Fruit fly (Drosophila melanogaster) whole organism, wandering third instar larva: ENCODE measurements around the gene Spc105R.
A peak's percentile ranks its signal among the peaks of the same experiment; 100 is the strongest.

Source experiments
- Abd-B ChIP-seq: fragments of >200 bp; optimal IDR thresholded peaks from 2 replicates; lab custom pipeline; 2017; ENCODE audit warnings: missing biosample characterization, missing genetic modification characterization
- CG32264 ChIP-seq: fragments of 200-800 bp; sonication (Bioruptor generic); optimal IDR thresholded peaks from 2 replicates; lab custom pipeline; 2016; ENCODE audit warnings: missing biosample characterization, missing genetic modification characterization
- CG9705 ChIP-seq: fragments of 200-800 bp; sonication (Bioruptor generic); optimal IDR thresholded peaks from 2 replicates; lab custom pipeline; 2018; ENCODE audit warnings: missing biosample characterization, mild to moderate bottlenecking, missing genetic modification characterization
- CrebA ChIP-seq: fragments of 200-800 bp; sonication (Bioruptor generic); optimal IDR thresholded peaks from 2 replicates; lab custom pipeline; 2016; ENCODE audit warnings: missing biosample characterization, mild to moderate bottlenecking, missing genetic modification characterization, borderline replicate concordance
- Dif ChIP-seq: fragments of 200-275, 200-300 bp; sonication (Bioruptor generic); optimal IDR thresholded peaks from 2 replicates; lab custom pipeline; 2018; ENCODE audit warnings: missing biosample characterization, missing genetic modification characterization; ENCODE audit not compliant: partially characterized antibody
- GATAd ChIP-seq: sonication (Bioruptor generic); optimal IDR thresholded peaks from 2 replicates; lab custom pipeline; 2016; ENCODE audit warnings: missing biosample characterization, missing genetic modification characterization
- HLH106 ChIP-seq: fragments of 200-800 bp; optimal IDR thresholded peaks from 3 replicates; lab custom pipeline; 2019; ENCODE audit warnings: missing biosample characterization, mild to moderate bottlenecking, missing genetic modification characterization, moderate library complexity
- Hnf4 ChIP-seq: fragments of 200-800 bp; sonication (Bioruptor generic); optimal IDR thresholded peaks from 2 replicates; lab custom pipeline; 2016; ENCODE audit warnings: missing biosample characterization, mild to moderate bottlenecking, missing genetic modification characterization
- Hr83 ChIP-seq: fragments of 200-300 bp; sonication (Bioruptor generic); optimal IDR thresholded peaks from 2 replicates; lab custom pipeline; 2016; ENCODE audit warnings: missing biosample characterization, mild to moderate bottlenecking, missing genetic modification characterization, moderate library complexity; ENCODE audit not compliant: poor library complexity, severe bottlenecking
- Jra ChIP-seq: sonication (Bioruptor generic); optimal IDR thresholded peaks from 2 replicates; lab custom pipeline; 2016; ENCODE audit warnings: missing biosample characterization, missing genetic modification characterization
- Mio ChIP-seq: sonication (Bioruptor generic); optimal IDR thresholded peaks from 2 replicates; lab custom pipeline; 2016; ENCODE audit warnings: missing biosample characterization, missing genetic modification characterization
- Myc ChIP-seq: fragments of >200 bp; optimal IDR thresholded peaks from 2 replicates; lab custom pipeline; 2017
- N ChIP-seq: fragments of >200 bp; optimal IDR thresholded peaks from 2 replicates; lab custom pipeline; 2018; ENCODE audit warnings: missing biosample characterization, missing external identifiers, missing genetic modification characterization
- OdsH ChIP-seq: fragments of 200-800 bp; sonication (Bioruptor generic); optimal IDR thresholded peaks from 2 replicates; lab custom pipeline; 2016; ENCODE audit warnings: missing biosample characterization, mild to moderate bottlenecking, missing genetic modification characterization
- Rel ChIP-seq, 2 experiments: fragments of 200-800 bp; sonication (Bioruptor generic) in 1 of 2; optimal IDR thresholded peaks; 2 replicates in 1 of 2; 3 replicates in 1 of 2; lab custom pipeline; 2016 to 2019; ENCODE audit warnings: mild to moderate bottlenecking in 2 of 2, missing biosample characterization in 2 of 2, missing genetic modification characterization in 2 of 2, moderate library complexity in 1 of 2
- Sp1 ChIP-seq: fragments of 200-800 bp; sonication (Bioruptor generic); optimal IDR thresholded peaks from 3 replicates; lab custom pipeline; 2019; ENCODE audit warnings: missing biosample characterization, mild to moderate bottlenecking, missing genetic modification characterization, moderate library complexity
- Vsx2 ChIP-seq: fragments of 200-300, 225-300 bp; sonication (Bioruptor generic); optimal IDR thresholded peaks from 2 replicates; lab custom pipeline; 2018; ENCODE audit warnings: missing biosample characterization, missing genetic modification characterization; ENCODE audit not compliant: partially characterized antibody
- br ChIP-seq: fragments of 200-800 bp; sonication (Bioruptor generic); optimal IDR thresholded peaks from 2 replicates; lab custom pipeline; 2016; ENCODE audit warnings: missing biosample characterization, missing genetic modification characterization
- brk ChIP-seq: fragments of 200-800 bp; sonication (Bioruptor generic); optimal IDR thresholded peaks from 2 replicates; lab custom pipeline; 2016; ENCODE audit warnings: missing biosample characterization, mild to moderate bottlenecking, missing genetic modification characterization
- dl ChIP-seq, 2 experiments: fragments of 175-275, 200-275 bp in 1 of 2; fragments of 200-275 bp in 1 of 2; sonication (Bioruptor generic); optimal IDR thresholded peaks; lab custom pipeline; 2018; ENCODE audit warnings: mild to moderate bottlenecking in 2 of 2, missing biosample characterization in 2 of 2, missing genetic modification characterization in 2 of 2, moderate library complexity in 2 of 2; ENCODE audit not compliant: partially characterized antibody in 2 of 2, insufficient read depth in 1 of 2
- dmrt93B ChIP-seq: fragments of 200-800 bp; sonication (Bioruptor generic); optimal IDR thresholded peaks from 2 replicates; lab custom pipeline; 2018; ENCODE audit warnings: missing biosample characterization, mild to moderate bottlenecking, missing genetic modification characterization
- dsf ChIP-seq: sonication (Bioruptor generic); optimal IDR thresholded peaks from 2 replicates; lab custom pipeline; 2016; ENCODE audit warnings: missing biosample characterization, missing genetic modification characterization, borderline replicate concordance
- ey ChIP-seq: fragments of 200-800 bp; sonication (Bioruptor generic); optimal IDR thresholded peaks from 2 replicates; lab custom pipeline; 2016; ENCODE audit warnings: missing biosample characterization, missing genetic modification characterization
- foxo ChIP-seq, 2 experiments: fragments of 200-800 bp; sonication (Bioruptor generic); optimal IDR thresholded peaks; 2 replicates in 1 of 2; 3 replicates in 1 of 2; lab custom pipeline; 2016 to 2017; ENCODE audit warnings: missing biosample characterization in 2 of 2, missing genetic modification characterization in 2 of 2
- fru ChIP-seq: fragments of 200-800 bp; sonication (Bioruptor generic); optimal IDR thresholded peaks from 3 replicates; lab custom pipeline; 2016; ENCODE audit warnings: missing biosample characterization, mild to moderate bottlenecking, missing genetic modification characterization
- h ChIP-seq: fragments of 200-800 bp; sonication (Bioruptor generic); optimal IDR thresholded peaks from 3 replicates; lab custom pipeline; 2016; ENCODE audit warnings: missing biosample characterization, mild to moderate bottlenecking, missing genetic modification characterization
- jim ChIP-seq: fragments of 175-275, 200-325 bp; sonication (Bioruptor generic); optimal IDR thresholded peaks from 2 replicates; lab custom pipeline; 2016; ENCODE audit warnings: missing biosample characterization, mild to moderate bottlenecking, missing genetic modification characterization
- pan ChIP-seq: fragments of >200 bp; optimal IDR thresholded peaks from 2 replicates; lab custom pipeline; 2017
- psq ChIP-seq: fragments of 200-800 bp; sonication (Bioruptor generic); optimal IDR thresholded peaks from 3 replicates; lab custom pipeline; 2017; ENCODE audit warnings: missing biosample characterization, mild to moderate bottlenecking, missing genetic modification characterization, moderate library complexity
- rgr ChIP-seq: fragments of 200-800 bp; sonication (Bioruptor generic); optimal IDR thresholded peaks from 3 replicates; lab custom pipeline; 2016; ENCODE audit warnings: missing biosample characterization, mild to moderate bottlenecking, missing genetic modification characterization
- sage ChIP-seq: fragments of 200-800 bp; sonication (Bioruptor generic); optimal IDR thresholded peaks from 2 replicates; lab custom pipeline; 2016; ENCODE audit warnings: missing biosample characterization, mild to moderate bottlenecking, missing genetic modification characterization
- sv ChIP-seq: fragments of 200-800 bp; sonication (Bioruptor generic); optimal IDR thresholded peaks from 3 replicates; lab custom pipeline; 2016; ENCODE audit warnings: missing biosample characterization, missing genetic modification characterization
- usp ChIP-seq: fragments of >200 bp; optimal IDR thresholded peaks from 2 replicates; lab custom pipeline; 2017; ENCODE audit warnings: missing biosample characterization, missing genetic modification characterization
- woc ChIP-seq: sonication (Bioruptor generic); optimal IDR thresholded peaks from 2 replicates; lab custom pipeline; 2016; ENCODE audit warnings: missing biosample characterization, mild to moderate bottlenecking, missing genetic modification characterization

The Spc105R gene

dm6 chr3L:20767227-20767626 is 33.0 kb upstream of the Spc105R start:
- TF ChIP-seq Rel (GFP tag; optimal IDR thresholded peaks at IDR 0.05; lab: Kevin White, UChicago) (no peak), Rel (tag; optimal IDR thresholded peaks at IDR 0.05; lab: Kevin White, UChicago) (no peak), Jra (no peak), brk (GFP tag; lab: Kevin White, UChicago) (no peak), fru (GFP tag; lab: Kevin White, UChicago) (no peak), sage (GFP tag; lab: Kevin White, UChicago) (no peak), rgr (GFP tag; lab: Kevin White, UChicago) (no peak), dsf (GFP tag; lab: Kevin White, UChicago) (no peak), Hr83 (no peak), Myc (no peak), psq (GFP tag; lab: Kevin White, UChicago) (no peak), GATAd (GFP tag; lab: Kevin White, UChicago) (no peak), Sp1 (GFP tag; lab: Kevin White, UChicago) (no peak), dmrt93B (GFP tag; lab: Kevin White, UChicago) (no peak), HLH106 (tag; lab: Kevin White, UChicago) (no peak)
- TF ChIP-seq, all 38 proteins: peak for 0

- TF ChIP-seq Myc (no peak), Dif (GFP tag; lab: Kevin White, UChicago) (no peak), pan (lab: Kevin White, UChicago) (no peak), brk (GFP tag; lab: Kevin White, UChicago) (no peak), sage (GFP tag; lab: Kevin White, UChicago) (peak; percentile 5)
Measured at dm6 chr3L:20769350-20769749, 30.9 kb upstream of the Spc105R start, which contains the start of the genes CG4074 and CG4186. Gene CG4074, minus strand, starts transcription at chr3L:20769500. Gene CG4186, plus strand, starts transcription at chr3L:20769586.

dm6 chr3L:20771001-20771890 is 29.0 kb upstream of the Spc105R start, which contains the start of the genes CG4042 and Pitslre:
Gene CG4042, minus strand, starts transcription at chr3L:20771507.
Gene Pitslre, plus strand, starts transcription at chr3L:20771528.
- no peak for TF ChIP-seq CG32264 (GFP tag; lab: Kevin White, UChicago)
- peak; percentile 52 for TF ChIP-seq h (GFP tag; lab: Kevin White, UChicago)
- no peak for TF ChIP-seq Vsx2
- peak; percentile 57 for TF ChIP-seq psq (GFP tag; lab: Kevin White, UChicago)
- peak; percentile 23 for TF ChIP-seq Hr83
- no peak for TF ChIP-seq CG9705 (GFP tag; lab: Kevin White, UChicago)
- peak; percentile 35 for TF ChIP-seq sv (GFP tag; lab: Kevin White, UChicago)
- peak; percentile 31 for TF ChIP-seq woc (GFP tag; lab: Kevin White, UChicago)
- TF ChIP-seq brk (GFP tag; lab: Kevin White, UChicago), result peak; percentile 72
- no peak for TF ChIP-seq Rel (GFP tag; optimal IDR thresholded peaks at IDR 0.05; lab: Kevin White, UChicago)
- no peak for TF ChIP-seq Rel (tag; optimal IDR thresholded peaks at IDR 0.05; lab: Kevin White, UChicago)
- peak; percentile 6 for TF ChIP-seq br (GFP tag; lab: Kevin White, UChicago)
- peak; percentile 58 for TF ChIP-seq Hnf4 (GFP tag; lab: Kevin White, UChicago)
- peak; percentile 22 for TF ChIP-seq Jra
- no peak for TF ChIP-seq Mio
- peak; percentile 47 for TF ChIP-seq rgr (GFP tag; lab: Kevin White, UChicago)
- peak in 1 of 2 experiments; percentile 67 for TF ChIP-seq foxo (GFP tag; optimal IDR thresholded peaks at IDR 0.05; lab: Kevin White, UChicago)
- peak; percentile 54 for TF ChIP-seq OdsH (GFP tag; lab: Kevin White, UChicago)
- peak; percentile 27 for TF ChIP-seq sage (GFP tag; lab: Kevin White, UChicago)
- TF ChIP-seq Sp1 (GFP tag; lab: Kevin White, UChicago), result no peak
- peak; percentile 38 for TF ChIP-seq fru (GFP tag; lab: Kevin White, UChicago)
- TF ChIP-seq dmrt93B (GFP tag; lab: Kevin White, UChicago), result peak; percentile 13
- TF ChIP-seq, all 38 proteins: peak for 15

- TF ChIP-seq pan (lab: Kevin White, UChicago) (no peak), HLH106 (tag; lab: Kevin White, UChicago) (peak; percentile 68), CrebA (GFP tag; lab: Kevin White, UChicago) (no peak), rgr (GFP tag; lab: Kevin White, UChicago) (peak; percentile 78), GATAd (GFP tag; lab: Kevin White, UChicago) (no peak), sage (GFP tag; lab: Kevin White, UChicago) (peak; percentile 65), fru (GFP tag; lab: Kevin White, UChicago) (peak; percentile 80), h (GFP tag; lab: Kevin White, UChicago) (peak; percentile 75), usp (GFP tag; lab: Kevin White, UChicago) (no peak), br (GFP tag; lab: Kevin White, UChicago) (peak; percentile 72), CG32264 (GFP tag; lab: Kevin White, UChicago) (no peak), ey (GFP tag; lab: Kevin White, UChicago) (peak; percentile 71), woc (GFP tag; lab: Kevin White, UChicago) (peak; percentile 67), CG9705 (GFP tag; lab: Kevin White, UChicago) (no peak), Abd-B (GFP tag; lab: Kevin White, UChicago) (no peak), jim (GFP tag; lab: Kevin White, UChicago) (no peak), psq (GFP tag; lab: Kevin White, UChicago) (peak; percentile 53), Jra (peak; percentile 55), Hr83 (peak; percentile 31), dl (GFP tag; optimal IDR thresholded peaks at IDR 0.05; lab: Kevin White, UChicago; ENCODE audit: insufficient read depth in 1 of 2, partially characterized antibody in 2 of 2) (no peak), N (no peak), dsf (GFP tag; lab: Kevin White, UChicago) (no peak), OdsH (GFP tag; lab: Kevin White, UChicago) (peak; percentile 78), Dif (GFP tag; lab: Kevin White, UChicago) (no peak), brk (GFP tag; lab: Kevin White, UChicago) (no peak)
Measured at dm6 chr3L:20771891-20772646, 28.1 kb upstream of the Spc105R start.
